Worm (Caenorhabditis elegans): Measurements from ENCODE around the gene egl-26.

Gene egl-26

ce11 chrII:69354-69753 lies at the start of gene egl-26:
Gene egl-26, plus strand, starts transcription at chrII:69654.
- TF ChIP-seq lsy-2 (tag; optimal IDR thresholded peaks at IDR 0.05) (no peak), ceh-82 (tag; optimal IDR thresholded peaks at IDR 0.05) (no peak), skn-1 (tag; optimal IDR thresholded peaks at IDR 0.05) (no peak), ZK546.5 (tag; optimal IDR thresholded peaks at IDR 0.05) (no peak), nhr-11 (tag; optimal IDR thresholded peaks at IDR 0.05) (no peak), nhr-6 (tag; optimal IDR thresholded peaks at IDR 0.05) (no peak), unc-62 (GFP tag; optimal IDR thresholded peaks at IDR 0.05) (no peak), sem-4 (tag; optimal IDR thresholded peaks at IDR 0.05) (no peak), nhr-77 (tag; optimal IDR thresholded peaks at IDR 0.05) (no peak), alr-1 (tag; optimal IDR thresholded peaks at IDR 0.05) (no peak), ztf-11 (tag; optimal IDR thresholded peaks at IDR 0.05) (no peak), nhr-25 (tag; optimal IDR thresholded peaks at IDR 0.05) (no peak), nhr-12 (tag; optimal IDR thresholded peaks at IDR 0.05) (no peak)

ce11 chrII:21953-22352 lies 47.5 kb upstream of the egl-26 start:
- TF ChIP-seq ama-1 (optimal IDR thresholded peaks at IDR 0.05) (no peak), nhr-23 (tag; optimal IDR thresholded peaks at IDR 0.05) (no peak), nhr-6 (tag; optimal IDR thresholded peaks at IDR 0.05) (peak; percentile 59)

ce11 chrII:23025-23424 lies 46.4 kb upstream of the egl-26 start, which contains the start of gene sqt-2:
Gene sqt-2, plus strand, starts transcription at chrII:23325.
- peak; percentile 13 for TF ChIP-seq ama-1 (optimal IDR thresholded peaks at IDR 0.05)
- TF ChIP-seq nhr-10 (tag; optimal IDR thresholded peaks at IDR 0.05) = no peak
- peak; percentile 25 for TF ChIP-seq nhr-21 (tag; optimal IDR thresholded peaks at IDR 0.05)
- TF ChIP-seq nhr-6 (tag; optimal IDR thresholded peaks at IDR 0.05) = peak; percentile 37

ce11 chrII:23739-24138 lies 45.7 kb upstream of the egl-26 start:
- TF ChIP-seq elt-3 (tag; optimal IDR thresholded peaks at IDR 0.05) (peak; percentile 27), nhr-10 (tag; optimal IDR thresholded peaks at IDR 0.05) (no peak), R02D3.7 (tag; optimal IDR thresholded peaks at IDR 0.05) (no peak), ztf-11 (tag; optimal IDR thresholded peaks at IDR 0.05) (no peak), unc-62 (GFP tag; optimal IDR thresholded peaks at IDR 0.05) (no peak), ama-1 (optimal IDR thresholded peaks at IDR 0.05) (peak; percentile 62), zag-1 (tag; optimal IDR thresholded peaks at IDR 0.05) (no peak), ceh-82 (tag; optimal IDR thresholded peaks at IDR 0.05) (no peak), nhr-25 (tag; optimal IDR thresholded peaks at IDR 0.05) (no peak), skn-1 (tag; optimal IDR thresholded peaks at IDR 0.05) (no peak)

ce11 chrII:24559-24998 lies 44.9 kb upstream of the egl-26 start, which contains the start of gene enee-1:
Gene enee-1, plus strand, starts transcription at chrII:24666.
- TF ChIP-seq nhr-129 (tag; optimal IDR thresholded peaks at IDR 0.05) (peak; percentile 91), mab-5 (tag; optimal IDR thresholded peaks at IDR 0.05) (peak; percentile 77), skn-1 (tag; optimal IDR thresholded peaks at IDR 0.05) (peak; percentile 23), ama-1 (optimal IDR thresholded peaks at IDR 0.05) (peak; percentile 87), nhr-21 (tag; optimal IDR thresholded peaks at IDR 0.05) (peak; percentile 94), fos-1 (tag; optimal IDR thresholded peaks at IDR 0.05) (peak; percentile 50), blmp-1 (tag; optimal IDR thresholded peaks at IDR 0.05; ENCODE audit: insufficient read depth) (peak; percentile 38), unc-55 (GFP tag; optimal IDR thresholded peaks at IDR 0.05) (peak; percentile 97), crh-2 (tag; optimal IDR thresholded peaks at IDR 0.05) (peak; percentile 94), aly-2 (tag; optimal IDR thresholded peaks at IDR 0.05) (no peak), nhr-6 (tag; optimal IDR thresholded peaks at IDR 0.05) (peak; percentile 99), mdl-1 (tag; optimal IDR thresholded peaks at IDR 0.05) (peak in 1 of 2 experiments; percentile 36), ZK546.5 (tag; optimal IDR thresholded peaks at IDR 0.05) (no peak), elt-3 (tag; optimal IDR thresholded peaks at IDR 0.05) (no peak), R02D3.7 (tag; optimal IDR thresholded peaks at IDR 0.05) (peak; percentile 62), lin-11 (tag; optimal IDR thresholded peaks at IDR 0.05) (peak; percentile 62), ceh-82 (tag; optimal IDR thresholded peaks at IDR 0.05) (peak; percentile 67), nhr-23 (tag; optimal IDR thresholded peaks at IDR 0.05) (no peak), snpc-4 (tag; optimal IDR thresholded peaks at IDR 0.05) (peak; percentile 48), F13H6.1 (tag; optimal IDR thresholded peaks at IDR 0.05) (peak; percentile 78), elt-1 (tag; optimal IDR thresholded peaks at IDR 0.05) (peak; percentile 18), sma-9 (GFP tag; optimal IDR thresholded peaks at IDR 0.05) (peak; percentile 90), sma-9 (tag; optimal IDR thresholded peaks at IDR 0.05) (no peak), ztf-4 (tag; optimal IDR thresholded peaks at IDR 0.05) (peak; percentile 5), alr-1 (tag; optimal IDR thresholded peaks at IDR 0.05) (no peak), nhr-10 (tag; optimal IDR thresholded peaks at IDR 0.05) (peak; percentile 74), nhr-77 (tag; optimal IDR thresholded peaks at IDR 0.05) (peak; percentile 18), nhr-11 (tag; optimal IDR thresholded peaks at IDR 0.05) (no peak), C34F6.9 (tag; optimal IDR thresholded peaks at IDR 0.05) (peak; percentile 90), gmeb-1 (tag; optimal IDR thresholded peaks at IDR 0.05) (no peak), lsy-2 (tag; optimal IDR thresholded peaks at IDR 0.05) (peak; percentile 83 to 93), lin-13 (GFP tag; optimal IDR thresholded peaks at IDR 0.05) (peak; percentile 91), unc-62 (GFP tag; optimal IDR thresholded peaks at IDR 0.05) (no peak), ceh-16 (tag; optimal IDR thresholded peaks at IDR 0.05) (peak; percentile 21), nhr-25 (tag; optimal IDR thresholded peaks at IDR 0.05) (peak; percentile 89), egl-27 (tag; optimal IDR thresholded peaks at IDR 0.05) (peak; percentile 4), zag-1 (tag; optimal IDR thresholded peaks at IDR 0.05) (peak; percentile 51), sma-3 (GFP tag; optimal IDR thresholded peaks at IDR 0.05) (peak; percentile 86)
